Worm (Caenorhabditis elegans): ENCODE data around the gene C09B8.8.

Gene C09B8.8

DNA sequence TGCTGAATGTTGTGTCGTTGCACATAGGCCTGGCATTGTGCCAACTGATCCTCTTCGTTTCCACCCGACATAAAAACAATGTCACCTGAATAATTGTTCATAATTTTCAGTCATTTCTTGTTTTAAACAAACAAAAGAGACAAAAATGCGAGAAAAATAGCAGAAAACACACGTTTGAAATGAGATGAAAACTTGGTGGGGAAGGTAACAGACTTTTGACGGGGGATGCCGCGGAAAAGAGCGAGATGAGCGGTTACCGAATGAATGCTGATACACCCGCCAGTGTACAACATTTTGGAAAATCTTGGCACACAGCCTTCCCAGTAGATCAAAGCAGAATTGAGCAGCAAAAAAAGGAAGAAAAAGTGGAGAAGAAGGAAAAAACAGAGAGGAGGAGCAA is 37.5 kb upstream of the C09B8.8 start, which contains the start of gene kin-2:
Gene kin-2, minus strand, starts transcription at position 101 of the 400 bp plus-strand sequence.
- no peak for TF ChIP-seq flh-1 (GFP tag; optimal IDR thresholded peaks at IDR 0.05)
- no peak for TF ChIP-seq unc-62 (GFP tag; optimal IDR thresholded peaks at IDR 0.05)
- TF ChIP-seq mab-5 (tag; optimal IDR thresholded peaks at IDR 0.05), result no peak
- no peak for TF ChIP-seq unc-39 (tag; optimal IDR thresholded peaks at IDR 0.05)
- TF ChIP-seq unc-120 (tag; optimal IDR thresholded peaks at IDR 0.05; ENCODE audit: poor library complexity, severe bottlenecking), result no peak
- no peak for TF ChIP-seq elt-1 (tag; optimal IDR thresholded peaks at IDR 0.05; ENCODE audit: borderline replicate concordance, insufficient read depth)
- no peak for TF ChIP-seq hlh-1 (tag; optimal IDR thresholded peaks at IDR 0.05)
- no peak for TF ChIP-seq snpc-4 (tag; optimal IDR thresholded peaks at IDR 0.05)
- TF ChIP-seq sptf-1 (tag; optimal IDR thresholded peaks at IDR 0.05), result no peak
- no peak for TF ChIP-seq tbx-8 (GFP tag; optimal IDR thresholded peaks at IDR 0.05)
- no peak for TF ChIP-seq mls-2 (tag; optimal IDR thresholded peaks at IDR 0.05)
- no peak for TF ChIP-seq M03D4.4 (tag; optimal IDR thresholded peaks at IDR 0.05)
- no peak for TF ChIP-seq blmp-1 (tag; optimal IDR thresholded peaks at IDR 0.05)
- TF ChIP-seq sem-2 (GFP tag; optimal IDR thresholded peaks at IDR 0.05), result no peak
- TF ChIP-seq nhr-237 (tag; optimal IDR thresholded peaks at IDR 0.05), result no peak
- TF ChIP-seq ztf-11 (tag; optimal IDR thresholded peaks at IDR 0.05), result no peak
- no peak for TF ChIP-seq ceh-39 (tag; optimal IDR thresholded peaks at IDR 0.05)

DNA sequence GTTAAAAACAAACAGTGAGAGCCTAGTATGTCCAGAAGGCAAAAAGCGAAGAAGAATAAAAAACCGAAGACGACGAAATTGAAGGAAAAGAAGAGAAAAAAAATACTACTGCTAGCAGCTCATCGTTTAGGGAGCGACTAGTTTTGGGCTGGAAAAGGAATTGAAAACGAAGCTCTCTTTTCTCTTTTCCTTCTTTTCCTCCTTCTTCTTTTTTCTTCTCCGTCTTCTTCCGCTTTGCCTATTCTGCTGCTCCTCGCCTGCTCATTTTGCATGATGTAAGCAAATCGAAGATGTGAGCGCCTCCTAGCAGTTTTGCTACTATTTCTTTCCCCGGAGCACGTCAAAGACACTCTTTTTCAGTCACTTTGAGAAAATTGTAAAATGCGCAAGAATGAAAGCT is 33.6 kb upstream of the C09B8.8 start:
- TF ChIP-seq ces-1 (GFP tag; optimal IDR thresholded peaks at IDR 0.05) (peak; percentile 37), mep-1 (tag; optimal IDR thresholded peaks at IDR 0.05) (peak; percentile 40), drap-1 (GFP tag; optimal IDR thresholded peaks at IDR 0.05) (no peak)

- TF ChIP-seq nhr-76 (tag; optimal IDR thresholded peaks at IDR 0.05) (no peak), zip-8 (tag; optimal IDR thresholded peaks at IDR 0.05) (no peak), elt-3 (tag; optimal IDR thresholded peaks at IDR 0.05) (no peak), unc-62 (GFP tag; optimal IDR thresholded peaks at IDR 0.05) (no peak), unc-120 (tag; optimal IDR thresholded peaks at IDR 0.05; ENCODE audit: poor library complexity, severe bottlenecking) (no peak), sem-2 (GFP tag; optimal IDR thresholded peaks at IDR 0.05) (no peak), bed-3 (GFP tag; optimal IDR thresholded peaks at IDR 0.05) (no peak), ceh-43 (GFP tag; optimal IDR thresholded peaks at IDR 0.05) (no peak), unc-39 (tag; optimal IDR thresholded peaks at IDR 0.05) (no peak), sptf-1 (tag; optimal IDR thresholded peaks at IDR 0.05) (no peak), lsy-2 (tag; optimal IDR thresholded peaks at IDR 0.05) (no peak), ceh-39 (tag; optimal IDR thresholded peaks at IDR 0.05) (no peak), nhr-28 (tag; optimal IDR thresholded peaks at IDR 0.05) (no peak), nhr-12 (tag; optimal IDR thresholded peaks at IDR 0.05) (no peak)
Observed at ce11 chrX:5982799-5983198, 32.5 kb upstream of the C09B8.8 start.

- peak; percentile 90 for TF ChIP-seq ces-1 (GFP tag; optimal IDR thresholded peaks at IDR 0.05)
- TF ChIP-seq zip-8 (tag; optimal IDR thresholded peaks at IDR 0.05), result no peak
Observed at ce11 chrX:5983267-5983666, 32.0 kb upstream of the C09B8.8 start.

- TF ChIP-seq tbx-8 (GFP tag; optimal IDR thresholded peaks at IDR 0.05) (no peak), blmp-1 (tag; optimal IDR thresholded peaks at IDR 0.05) (no peak), drap-1 (GFP tag; optimal IDR thresholded peaks at IDR 0.05) (peak; percentile 62), ham-2 (GFP tag; optimal IDR thresholded peaks at IDR 0.05) (peak; percentile 95), ztf-11 (tag; optimal IDR thresholded peaks at IDR 0.05) (no peak), ces-1 (GFP tag; optimal IDR thresholded peaks at IDR 0.05) (peak; percentile 70), M03D4.4 (tag; optimal IDR thresholded peaks at IDR 0.05) (no peak), mls-2 (tag; optimal IDR thresholded peaks at IDR 0.05) (peak; percentile 76), sptf-1 (tag; optimal IDR thresholded peaks at IDR 0.05) (peak; percentile 75), lsy-2 (tag; optimal IDR thresholded peaks at IDR 0.05) (peak; percentile 51), nhr-12 (tag; optimal IDR thresholded peaks at IDR 0.05) (peak; percentile 11), unc-62 (GFP tag; optimal IDR thresholded peaks at IDR 0.05) (peak; percentile 55), pha-4 (tag; optimal IDR thresholded peaks at IDR 0.05) (peak; percentile 33), lin-32 (GFP tag; optimal IDR thresholded peaks at IDR 0.05) (no peak), mep-1 (tag; optimal IDR thresholded peaks at IDR 0.05) (peak; percentile 85), snpc-4 (tag; optimal IDR thresholded peaks at IDR 0.05) (no peak), unc-120 (tag; optimal IDR thresholded peaks at IDR 0.05; ENCODE audit: poor library complexity, severe bottlenecking) (peak; percentile 80), flh-1 (GFP tag; optimal IDR thresholded peaks at IDR 0.05) (no peak), nhr-237 (tag; optimal IDR thresholded peaks at IDR 0.05) (peak; percentile 85), lin-13 (tag; optimal IDR thresholded peaks at IDR 0.05) (peak; percentile 51), hlh-1 (tag; optimal IDR thresholded peaks at IDR 0.05) (peak; percentile 80)
Observed at ce11 chrX:5984581-5985039, 30.7 kb upstream of the C09B8.8 start, which contains the start of gene klp-13. klp-13 (plus strand) TSS chrX:5984989.

All from whole organism, mixed stage, embryonic.